Fruit fly (Drosophila melanogaster): Measurements from ENCODE around the gene CG13856.

CG13856 gene

DNA sequence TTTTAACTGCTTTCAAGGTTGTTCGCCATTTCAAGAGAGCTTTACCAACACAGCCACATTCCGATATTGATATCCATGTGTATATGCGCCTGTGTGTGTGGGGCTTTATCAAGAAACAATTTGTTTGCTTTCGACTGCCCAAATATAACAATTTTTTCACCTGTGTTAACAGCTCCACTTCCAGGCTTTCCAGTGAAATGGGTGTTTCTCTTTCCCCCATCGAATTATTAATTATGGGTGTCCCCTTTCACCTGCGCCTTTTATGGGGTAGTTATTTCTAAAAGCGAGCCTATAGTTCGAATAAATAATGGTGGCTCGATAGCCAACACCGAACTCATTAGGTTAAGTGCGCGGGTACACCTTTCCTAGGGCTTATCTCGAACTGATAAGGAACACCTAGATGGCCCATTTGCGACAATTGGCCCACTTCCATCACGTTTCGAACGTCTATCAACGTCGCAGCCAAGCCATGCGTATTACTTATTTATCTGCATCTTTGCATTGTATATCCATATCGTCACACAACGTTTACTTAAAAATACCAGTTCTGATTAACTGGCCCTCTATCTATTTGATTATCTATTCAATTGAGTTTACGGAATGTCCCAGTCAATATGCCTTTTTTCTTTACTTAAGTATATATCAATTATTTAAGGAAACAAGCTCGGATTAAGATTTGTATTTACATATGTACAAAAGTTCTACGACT lies 9.6 kb downstream of the CG13856 start:
- TF ChIP-seq Rel (GFP tag; optimal IDR thresholded peaks at IDR 0.05) (no peak), Rel (tag; optimal IDR thresholded peaks at IDR 0.05) (peak; percentile 33), GATAd (GFP tag; optimal IDR thresholded peaks at IDR 0.05) (no peak), Hnf4 (GFP tag; optimal IDR thresholded peaks at IDR 0.05) (peak; percentile 58), fru (GFP tag; optimal IDR thresholded peaks at IDR 0.05) (peak; percentile 43), h (GFP tag; optimal IDR thresholded peaks at IDR 0.05) (peak; percentile 57), Hr78 (GFP tag; optimal IDR thresholded peaks at IDR 0.05) (no peak), Hr83 (GFP tag; optimal IDR thresholded peaks at IDR 0.05; ENCODE audit: poor library complexity, severe bottlenecking) (peak; percentile 91), rgr (GFP tag; optimal IDR thresholded peaks at IDR 0.05) (peak; percentile 59), foxo (GFP tag; optimal IDR thresholded peaks at IDR 0.05) (peak in 1 of 2 experiments; percentile 12), sage (GFP tag; optimal IDR thresholded peaks at IDR 0.05) (peak; percentile 23), br (GFP tag; optimal IDR thresholded peaks at IDR 0.05) (peak; percentile 49), sv (GFP tag; optimal IDR thresholded peaks at IDR 0.05) (no peak), CrebA (GFP tag; optimal IDR thresholded peaks at IDR 0.05; ENCODE audit: borderline replicate concordance) (no peak), dsf (GFP tag; optimal IDR thresholded peaks at IDR 0.05; ENCODE audit: borderline replicate concordance) (no peak), OdsH (GFP tag; optimal IDR thresholded peaks at IDR 0.05) (peak; percentile 59), Sp1 (GFP tag; optimal IDR thresholded peaks at IDR 0.05) (peak; percentile 34)

DNA sequence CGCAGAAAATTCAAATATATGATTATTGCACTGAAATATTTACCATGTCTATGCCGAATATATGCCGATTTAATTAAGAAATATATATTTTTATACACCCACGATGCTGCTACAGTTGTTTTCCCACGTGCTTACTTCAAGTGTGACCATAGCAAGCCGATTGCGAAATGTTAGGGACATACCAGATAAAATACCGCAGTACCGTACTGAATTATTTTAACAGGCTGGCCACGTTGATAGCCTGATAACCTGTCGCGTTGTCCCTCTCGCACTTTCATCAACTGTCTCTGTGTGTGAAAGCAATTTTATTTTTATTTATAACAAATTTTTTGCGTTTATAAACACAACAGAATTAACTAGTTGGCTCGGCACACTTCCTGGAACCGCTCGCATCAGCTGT lies 18.5 kb downstream of the CG13856 start, which contains the start of the genes Nop56 and mats:
Gene Nop56 (minus strand): TSS at position 158 of the 400 bp plus-strand sequence.
Gene mats (plus strand): TSS at position 251 of the 400 bp plus-strand sequence.
- peak; percentile 31 for TF ChIP-seq sage (GFP tag; optimal IDR thresholded peaks at IDR 0.05)
- TF ChIP-seq dsf (GFP tag; optimal IDR thresholded peaks at IDR 0.05; ENCODE audit: borderline replicate concordance) = no peak
- no peak for TF ChIP-seq woc (GFP tag; optimal IDR thresholded peaks at IDR 0.05)
- TF ChIP-seq Dif (GFP tag; optimal IDR thresholded peaks at IDR 0.05; ENCODE audit: partially characterized antibody) = peak; percentile 15
- peak; percentile 51 for TF ChIP-seq h (GFP tag; optimal IDR thresholded peaks at IDR 0.05)
- TF ChIP-seq Sp1 (GFP tag; optimal IDR thresholded peaks at IDR 0.05) = peak; percentile 7
- peak; percentile 22 for TF ChIP-seq br (GFP tag; optimal IDR thresholded peaks at IDR 0.05)
- no peak for TF ChIP-seq Rel (GFP tag; optimal IDR thresholded peaks at IDR 0.05)
- peak; percentile 42 for TF ChIP-seq Rel (tag; optimal IDR thresholded peaks at IDR 0.05)
- TF ChIP-seq Vsx2 (GFP tag; optimal IDR thresholded peaks at IDR 0.05; ENCODE audit: partially characterized antibody) = peak; percentile 55
- TF ChIP-seq usp (GFP tag; optimal IDR thresholded peaks at IDR 0.05) = no peak
- no peak for TF ChIP-seq Mio (GFP tag; optimal IDR thresholded peaks at IDR 0.05)
- TF ChIP-seq Hr83 (GFP tag; optimal IDR thresholded peaks at IDR 0.05; ENCODE audit: poor library complexity, severe bottlenecking) = no peak
- peak; percentile 79 for TF ChIP-seq Myc (optimal IDR thresholded peaks at IDR 0.05)
- TF ChIP-seq dl (GFP tag; optimal IDR thresholded peaks at IDR 0.05; ENCODE audit: insufficient read depth in 1 of 2, partially characterized antibody in 2 of 2) = no peak
- TF ChIP-seq jim (GFP tag; optimal IDR thresholded peaks at IDR 0.05) = no peak
- peak; percentile 55 for TF ChIP-seq rgr (GFP tag; optimal IDR thresholded peaks at IDR 0.05)
- TF ChIP-seq lola (GFP tag; optimal IDR thresholded peaks at IDR 0.05) = no peak
- TF ChIP-seq N (GFP tag; optimal IDR thresholded peaks at IDR 0.05) = no peak
- no peak for TF ChIP-seq Hr78 (GFP tag; optimal IDR thresholded peaks at IDR 0.05)
- no peak for TF ChIP-seq brk (GFP tag; optimal IDR thresholded peaks at IDR 0.05)
- TF ChIP-seq fru (GFP tag; optimal IDR thresholded peaks at IDR 0.05) = no peak
- no peak for TF ChIP-seq sv (GFP tag; optimal IDR thresholded peaks at IDR 0.05)
- no peak for TF ChIP-seq Dfd (GFP tag; optimal IDR thresholded peaks at IDR 0.05)
- TF ChIP-seq ey (GFP tag; optimal IDR thresholded peaks at IDR 0.05) = no peak

DNA sequence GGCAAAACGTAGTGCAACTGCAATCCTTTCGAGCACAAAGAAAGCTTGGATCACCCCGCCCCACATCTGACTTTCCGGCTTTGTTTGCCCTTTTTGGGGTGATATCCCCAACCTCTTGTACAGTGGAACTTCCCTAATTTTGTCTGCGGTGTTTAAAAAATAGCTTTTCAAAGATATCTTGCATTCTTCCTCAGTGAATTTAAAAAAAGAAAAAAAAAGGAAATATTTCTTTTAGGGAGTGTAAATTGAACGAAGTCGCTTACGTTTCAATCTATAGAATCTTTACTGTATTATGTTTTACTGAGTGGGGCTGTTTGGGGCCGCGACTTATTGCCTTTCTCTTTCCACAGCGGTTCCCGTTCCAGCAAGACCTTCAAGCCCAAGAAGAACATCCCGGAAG lies 19.2 kb downstream of the CG13856 start:
- TF ChIP-seq Hnf4 (GFP tag; optimal IDR thresholded peaks at IDR 0.05) (no peak), sage (GFP tag; optimal IDR thresholded peaks at IDR 0.05) (peak; percentile 35), rgr (GFP tag; optimal IDR thresholded peaks at IDR 0.05) (peak; percentile 83), tai (GFP tag; optimal IDR thresholded peaks at IDR 0.05) (no peak), psq (GFP tag; optimal IDR thresholded peaks at IDR 0.05) (peak; percentile 70), HLH106 (tag; optimal IDR thresholded peaks at IDR 0.05) (peak; percentile 84), Rel (GFP tag; optimal IDR thresholded peaks at IDR 0.05) (no peak), Rel (tag; optimal IDR thresholded peaks at IDR 0.05) (peak; percentile 47), OdsH (GFP tag; optimal IDR thresholded peaks at IDR 0.05) (peak; percentile 79), pan (optimal IDR thresholded peaks at IDR 0.05) (no peak), CG32264 (GFP tag; optimal IDR thresholded peaks at IDR 0.05) (peak; percentile 81), Sp1 (GFP tag; optimal IDR thresholded peaks at IDR 0.05) (peak; percentile 70), sv (GFP tag; optimal IDR thresholded peaks at IDR 0.05) (peak; percentile 29), Hr83 (GFP tag; optimal IDR thresholded peaks at IDR 0.05; ENCODE audit: poor library complexity, severe bottlenecking) (peak; percentile 44), fru (GFP tag; optimal IDR thresholded peaks at IDR 0.05) (peak; percentile 85), GATAd (GFP tag; optimal IDR thresholded peaks at IDR 0.05) (no peak), Abd-B (GFP tag; optimal IDR thresholded peaks at IDR 0.05) (no peak), br (GFP tag; optimal IDR thresholded peaks at IDR 0.05) (peak; percentile 76), h (GFP tag; optimal IDR thresholded peaks at IDR 0.05) (peak; percentile 85), foxo (GFP tag; optimal IDR thresholded peaks at IDR 0.05) (peak; percentile 44 to 86), brk (GFP tag; optimal IDR thresholded peaks at IDR 0.05) (no peak), Vsx2 (GFP tag; optimal IDR thresholded peaks at IDR 0.05; ENCODE audit: partially characterized antibody) (no peak), CG9705 (GFP tag; optimal IDR thresholded peaks at IDR 0.05) (peak; percentile 10), woc (GFP tag; optimal IDR thresholded peaks at IDR 0.05) (peak; percentile 67), lola (GFP tag; optimal IDR thresholded peaks at IDR 0.05) (no peak), ey (GFP tag; optimal IDR thresholded peaks at IDR 0.05) (peak; percentile 82), Myc (optimal IDR thresholded peaks at IDR 0.05) (no peak)

Data from whole organism, wandering third instar larva.